Fruit fly (Drosophila melanogaster): ENCODE data around the gene nmdyn-D7.

DNA sequence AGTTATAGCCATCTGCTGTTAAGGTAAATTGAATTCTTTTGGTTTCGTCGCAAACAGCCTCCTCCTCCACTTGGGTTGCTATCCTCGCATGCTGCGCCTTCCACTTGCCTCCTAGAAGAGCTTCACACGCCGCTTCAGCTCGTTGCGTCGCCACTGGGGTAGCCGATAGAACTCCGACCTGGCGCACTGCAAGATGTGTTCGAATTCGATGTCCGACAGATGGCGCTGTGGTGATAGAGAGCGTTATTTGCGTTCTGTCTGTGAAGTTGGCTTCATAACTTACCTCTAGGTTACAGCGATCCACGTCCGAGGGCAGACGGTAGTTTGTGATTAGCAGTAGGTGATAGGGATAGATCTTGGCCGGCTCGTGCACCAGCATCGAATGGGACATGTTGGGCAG is 15.3 kb downstream of the nmdyn-D7 start:
- TF ChIP-seq insv (optimal IDR thresholded peaks at IDR 0.05) (no peak), psq (optimal IDR thresholded peaks at IDR 0.05) (no peak), ttk (optimal IDR thresholded peaks at IDR 0.05) (no peak), Myc (optimal IDR thresholded peaks at IDR 0.05) (no peak)
